Fruit fly (Drosophila melanogaster) whole organism, embryonic: ENCODE results near the gene Tomosyn.

Experiments used
- Adf1 ChIP-seq: fragments of 200-800 bp; sonication (Bioruptor generic); IDR thresholded peaks from 2 replicates; pipeline ENCODE4 v1.3.6; 2022; ENCODE audit warnings: missing biosample characterization, missing genetic modification characterization
- Atf-2 ChIP-seq: fragments of 200-800 bp; sonication (Bioruptor generic); optimal IDR thresholded peaks from 2 replicates; lab custom pipeline; 2016; ENCODE audit warnings: missing biosample characterization, missing genetic modification characterization
- BtbVII ChIP-seq: fragments of 200-800 bp; sonication (Bioruptor generic); optimal IDR thresholded peaks from 3 replicates; lab custom pipeline; 2017; ENCODE audit warnings: missing biosample characterization, mild to moderate bottlenecking, missing genetic modification characterization
- CG10321 ChIP-seq: fragments of 200-800 bp; sonication (Bioruptor generic); IDR thresholded peaks from 2 replicates; pipeline ENCODE4 v1.3.6; 2022; ENCODE audit warnings: missing biosample characterization, missing genetic modification characterization
- CG12769 ChIP-seq: fragments of 200-800 bp; sonication (Bioruptor generic); optimal IDR thresholded peaks from 2 replicates; lab custom pipeline; 2019; ENCODE audit warnings: missing biosample characterization, mild to moderate bottlenecking, missing genetic modification characterization, moderate library complexity
- CG14441 ChIP-seq: fragments of 200-800 bp; sonication (Bioruptor generic); IDR thresholded peaks from 2 replicates; pipeline ENCODE4 v1.3.6; 2022; ENCODE audit warnings: missing biosample characterization, missing genetic modification characterization
- CG14965 ChIP-seq: fragments of 200-800 bp; sonication (Bioruptor generic); optimal IDR thresholded peaks from 2 replicates; lab custom pipeline; 2016; ENCODE audit warnings: missing biosample characterization, missing genetic modification characterization, borderline replicate concordance
- CG15479 ChIP-seq: fragments of 200-800 bp; sonication (Bioruptor generic); optimal IDR thresholded peaks from 3 replicates; lab custom pipeline; 2019; ENCODE audit warnings: missing biosample characterization, mild to moderate bottlenecking, missing genetic modification characterization, moderate library complexity
- CG15601 ChIP-seq: fragments of 200-800 bp; sonication (Bioruptor generic); optimal IDR thresholded peaks from 3 replicates; lab custom pipeline; 2019; ENCODE audit warnings: missing biosample characterization, mild to moderate bottlenecking, missing genetic modification characterization, moderate library complexity
- CG16813 ChIP-seq: fragments of 200-800 bp; sonication (Bioruptor generic); IDR thresholded peaks from 3 replicates; pipeline ENCODE4 v1.3.6; 2022; ENCODE audit warnings: missing biosample characterization, missing genetic modification characterization; ENCODE audit not compliant: partially characterized antibody
- CG2129 ChIP-seq: fragments of 200-800 bp; sonication (Bioruptor generic); IDR thresholded peaks from 2 replicates; pipeline ENCODE4 v1.3.6; 2022; ENCODE audit warnings: missing biosample characterization, missing genetic modification characterization; ENCODE audit not compliant: partially characterized antibody
- CG33557 ChIP-seq: fragments of 200-800 bp; sonication (Bioruptor generic); optimal IDR thresholded peaks from 2 replicates; lab custom pipeline; 2019; ENCODE audit warnings: missing biosample characterization, mild to moderate bottlenecking, missing genetic modification characterization, moderate library complexity
- CG4404 ChIP-seq: fragments of 200-800 bp; sonication (Bioruptor generic); IDR thresholded peaks from 2 replicates; pipeline ENCODE4 v1.3.6; 2022; ENCODE audit warnings: missing biosample characterization, missing genetic modification characterization
- CG7357 ChIP-seq: fragments of 200-800 bp; sonication (Bioruptor generic); IDR thresholded peaks from 3 replicates; pipeline ENCODE4 v1.3.6; 2022; ENCODE audit warnings: missing biosample characterization, missing genetic modification characterization
- CG8388 ChIP-seq: fragments of 200-800 bp; sonication (Bioruptor generic); optimal IDR thresholded peaks from 2 replicates; lab custom pipeline; 2019; ENCODE audit warnings: missing biosample characterization, mild to moderate bottlenecking, missing genetic modification characterization, moderate library complexity
- CG8924 ChIP-seq: fragments of 200-800 bp; optimal IDR thresholded peaks from 3 replicates; lab custom pipeline; 2019; ENCODE audit warnings: missing biosample characterization, mild to moderate bottlenecking, missing genetic modification characterization, moderate library complexity
- CHES-1-like ChIP-seq: fragments of 200-800 bp; sonication (Bioruptor generic); optimal IDR thresholded peaks from 2 replicates; lab custom pipeline; 2016; ENCODE audit warnings: missing biosample characterization, missing genetic modification characterization
- Deaf1 ChIP-seq: fragments of 200-800 bp; optimal IDR thresholded peaks from 3 replicates; lab custom pipeline; 2019; ENCODE audit warnings: missing biosample characterization, mild to moderate bottlenecking, missing genetic modification characterization, moderate library complexity
- Drgx ChIP-seq: fragments of 200-800 bp; sonication (Bioruptor generic); IDR thresholded peaks from 2 replicates; pipeline ENCODE4 v1.3.6; 2022; ENCODE audit warnings: missing biosample characterization, missing genetic modification characterization
- Eip74EF ChIP-seq, 2 experiments: fragments of 200-800 bp in 1 of 2; fragments of >200 bp in 1 of 2; sonication (Bioruptor generic) in 1 of 2; optimal IDR thresholded peaks; 2 replicates each; lab custom pipeline; 2017 to 2019; ENCODE audit warnings: missing biosample characterization in 2 of 2, missing genetic modification characterization in 2 of 2, mild to moderate bottlenecking in 1 of 2, moderate library complexity in 1 of 2
- Gug ChIP-seq: fragments of 200-800 bp; sonication (Bioruptor generic); IDR thresholded peaks from 4 replicates; pipeline ENCODE4 v1.3.6; 2022; ENCODE audit warnings: missing biosample characterization, missing genetic modification characterization
- HLH4C ChIP-seq: fragments of 200-800 bp; sonication (Bioruptor generic); IDR thresholded peaks from 3 replicates; pipeline ENCODE4 v1.3.6; 2022; ENCODE audit warnings: missing biosample characterization, missing genetic modification characterization; ENCODE audit not compliant: partially characterized antibody
- Lpt ChIP-seq: fragments of >200 bp; optimal IDR thresholded peaks from 2 replicates; lab custom pipeline; 2018; ENCODE audit warnings: missing biosample characterization, missing genetic modification characterization
- Mad ChIP-seq: fragments of 200-800 bp; sonication (Bioruptor generic); optimal IDR thresholded peaks from 2 replicates; lab custom pipeline; 2016; ENCODE audit warnings: missing biosample characterization, missing genetic modification characterization
- Med ChIP-seq: fragments of 200-800 bp; sonication (Bioruptor generic); peaks from one replicate; lab custom pipeline; 2016; ENCODE audit warnings: missing biosample characterization, missing genetic modification characterization, mild to moderate bottlenecking, inconsistent platforms, moderate library complexity
- NfI ChIP-seq: fragments of 200-800 bp; sonication (Bioruptor generic); optimal IDR thresholded peaks from 3 replicates; lab custom pipeline; 2018; ENCODE audit warnings: missing biosample characterization, mild to moderate bottlenecking, missing genetic modification characterization, moderate library complexity
- Opbp ChIP-seq: fragments of 200-800 bp; sonication (Bioruptor generic); IDR thresholded peaks from 3 replicates; pipeline ENCODE4 v1.3.6; 2022; ENCODE audit warnings: missing biosample characterization, missing genetic modification characterization; ENCODE audit not compliant: partially characterized antibody
- Rfx ChIP-seq: fragments of 200-800 bp; sonication (Bioruptor generic); IDR thresholded peaks from 2 replicates; pipeline ENCODE4 v1.3.6; 2022; ENCODE audit warnings: missing biosample characterization, missing genetic modification characterization
- Sin3A ChIP-seq: fragments of >200 bp; optimal IDR thresholded peaks from 2 replicates; lab custom pipeline; 2018
- Taf1 ChIP-seq: fragments of 200-800 bp; sonication (Bioruptor generic); IDR thresholded peaks from 2 replicates; pipeline ENCODE4 v1.3.6; 2022; ENCODE audit warnings: missing biosample characterization, missing genetic modification characterization
- Usf ChIP-seq: fragments of 200-800 bp; sonication (Bioruptor generic); optimal IDR thresholded peaks from 2 replicates; lab custom pipeline; 2017; ENCODE audit warnings: missing genotype, missing biosample characterization, missing genetic modification characterization
- abd-A ChIP-seq: fragments of 200-800 bp; sonication (Bioruptor generic); optimal IDR thresholded peaks from 3 replicates; lab custom pipeline; 2019; ENCODE audit warnings: missing biosample characterization, mild to moderate bottlenecking, missing genetic modification characterization, moderate library complexity
- emc ChIP-seq: fragments of 200-800 bp; sonication (Bioruptor generic); optimal IDR thresholded peaks from 2 replicates; lab custom pipeline; 2016; ENCODE audit warnings: missing biosample characterization, missing genetic modification characterization
- grn ChIP-seq: fragments of 200-800 bp; sonication (Bioruptor generic); optimal IDR thresholded peaks from 3 replicates; lab custom pipeline; 2017; ENCODE audit warnings: missing biosample characterization, missing genetic modification characterization
- gro ChIP-seq: fragments of 200-800 bp; sonication (Bioruptor generic); optimal IDR thresholded peaks from 2 replicates; lab custom pipeline; 2016; ENCODE audit warnings: missing biosample characterization, missing genetic modification characterization
- gsb-n ChIP-seq: fragments of 200-800 bp; sonication (Bioruptor generic); optimal IDR thresholded peaks from 3 replicates; lab custom pipeline; 2018; ENCODE audit warnings: missing biosample characterization, mild to moderate bottlenecking, missing genetic modification characterization
- gt ChIP-seq: fragments of 200-800 bp; sonication (Bioruptor generic); IDR thresholded peaks from 2 replicates; pipeline ENCODE4 v1.3.6; 2022; ENCODE audit warnings: missing biosample characterization, missing genetic modification characterization
- her ChIP-seq: fragments of 200-800 bp; sonication (Bioruptor generic); optimal IDR thresholded peaks from 2 replicates; lab custom pipeline; 2016; ENCODE audit warnings: missing biosample characterization, missing genetic modification characterization
- hth ChIP-seq: fragments of >200 bp; optimal IDR thresholded peaks from 2 replicates; lab custom pipeline; 2017; ENCODE audit warnings: inconsistent platforms
- kah ChIP-seq: fragments of 200-800 bp; sonication (Bioruptor generic); optimal IDR thresholded peaks from 2 replicates; lab custom pipeline; 2018; ENCODE audit warnings: missing biosample characterization, mild to moderate bottlenecking, missing genetic modification characterization
- lov ChIP-seq, 2 experiments: fragments of 200-800 bp in 1 of 2; fragments of >200 bp in 1 of 2; sonication (Bioruptor generic) in 1 of 2; IDR thresholded peaks in 1 of 2; optimal IDR thresholded peaks in 1 of 2; 2 replicates in 1 of 2; 3 replicates in 1 of 2; pipeline versions ENCODE4 v1.3.6 to Lab custom; 2017 to 2022; ENCODE audit warnings: missing biosample characterization in 1 of 2, missing genetic modification characterization in 1 of 2
- mld ChIP-seq: fragments of 200-800 bp; sonication (Bioruptor generic); IDR thresholded peaks from 3 replicates; pipeline ENCODE4 v1.3.6; 2022; ENCODE audit warnings: missing biosample characterization, missing genetic modification characterization; ENCODE audit not compliant: partially characterized antibody
- oc ChIP-seq: fragments of 200-800 bp; sonication (Bioruptor generic); optimal IDR thresholded peaks from 2 replicates; lab custom pipeline; 2018; ENCODE audit warnings: missing biosample characterization, mild to moderate bottlenecking, missing genetic modification characterization, moderate library complexity
- onecut ChIP-seq: fragments of 200-800 bp; sonication (Bioruptor generic); IDR thresholded peaks from 2 replicates; pipeline ENCODE4 v1.3.6; 2022; ENCODE audit warnings: missing biosample characterization, missing genetic modification characterization
- pan ChIP-seq, 4 experiments: fragments of >200 bp in 3 of 4; fragments of 200-800 bp in 1 of 4; sonication (Bioruptor generic) in 1 of 4; optimal IDR thresholded peaks in 3 of 4; IDR thresholded peaks in 1 of 4; 2 replicates each; pipeline versions ENCODE4 v1.3.6 to Lab custom; 2017 to 2022; ENCODE audit warnings: missing biosample characterization in 2 of 4, missing genetic modification characterization in 2 of 4, mixed read lengths in 1 of 4
- pb ChIP-seq: fragments of 200-800 bp; sonication (Bioruptor generic); optimal IDR thresholded peaks from 3 replicates; lab custom pipeline; 2016; ENCODE audit warnings: missing biosample characterization, missing genetic modification characterization
- sima ChIP-seq: fragments of 200-800 bp; sonication (Bioruptor generic); optimal IDR thresholded peaks from 2 replicates; lab custom pipeline; 2016; ENCODE audit warnings: missing biosample characterization, missing genetic modification characterization
- zen2 ChIP-seq: fragments of 200-800 bp; sonication (Bioruptor generic); IDR thresholded peaks from 3 replicates; pipeline ENCODE4 v1.3.6; 2022; ENCODE audit warnings: missing biosample characterization, missing genetic modification characterization; ENCODE audit not compliant: partially characterized antibody
- zf30C ChIP-seq: fragments of 200-800 bp; sonication (Bioruptor generic); optimal IDR thresholded peaks from 3 replicates; lab custom pipeline; 2018; ENCODE audit warnings: missing biosample characterization, mild to moderate bottlenecking, missing genetic modification characterization

Gene Tomosyn

dm6 chrX:12654288-12654729, 22.9 kb downstream of the Tomosyn start (continued):
- TF ChIP-seq CG15601 (tag; lab: Kevin White, UChicago) (peak; percentile 3), mld (0 out of 3 replicates have a peak, but pooled peaks have one; percentile 47), Eip74EF (GFP tag; optimal IDR thresholded peaks at IDR 0.05; lab: Kevin White, UChicago) (peak in 1 of 2 experiments; percentile 9), Mad (no peak), CG8924 (tag; lab: Kevin White, UChicago) (peak; percentile 59), grn (GFP tag; lab: Kevin White, UChicago) (no peak), CG14965 (GFP tag; lab: Kevin White, UChicago) (no peak), onecut (GFP tag; lab: Robert Waterston, UW) (peak; percentile 64), zen2 (0 out of 3 replicates have a peak, but pooled peaks have one; percentile 18), CG2129 (GFP tag; lab: Robert Waterston, UW) (no peak), Opbp (GFP tag; lab: Robert Waterston, UW) (peak; percentile 73; the same call in 2 of the 3 replicates), Deaf1 (no peak), CG4404 (GFP tag; lab: Robert Waterston, UW) (no peak), CHES-1-like (GFP tag; lab: Kevin White, UChicago) (peak; percentile 47), pan (optimal IDR thresholded peaks at IDR 0.05; lab: Kevin White, UChicago) (no peak), pan (GFP tag; optimal IDR thresholded peaks at IDR 0.05 in 1 of 2, IDR thresholded peaks at IDR 0.05 in 1 of 2) (no peak), pb (no peak), CG12769 (tag; lab: Kevin White, UChicago) (peak; percentile 32), CG7357 (GFP tag; lab: Robert Waterston, UW) (no peak), Drgx (0 out of 2 replicates have a peak, but pooled peaks have one; percentile 14), gro (GFP tag; lab: Kevin White, UChicago) (no peak), zf30C (GFP tag; lab: Kevin White, UChicago) (no peak), gt (GFP tag; lab: Robert Waterston, UW) (no peak), Usf (GFP tag; lab: Kevin White, UChicago) (no peak), Adf1 (GFP tag; lab: Robert Waterston, UW) (peak; percentile 37), sima (no peak), Atf-2 (GFP tag; lab: Kevin White, UChicago) (no peak), hth (lab: Kevin White, UChicago) (no peak), Rfx (GFP tag; lab: Robert Waterston, UW) (no peak), lov (optimal IDR thresholded peaks at IDR 0.05; lab: Kevin White, UChicago) (no peak), lov (GFP tag; IDR thresholded peaks at IDR 0.05; lab: Robert Waterston, UW) (0 out of 3 replicates have a peak, but pooled peaks have one; percentile 34), NfI (GFP tag; lab: Kevin White, UChicago) (no peak), BtbVII (GFP tag; lab: Kevin White, UChicago) (peak; percentile 47), CG15479 (GFP tag; lab: Kevin White, UChicago) (peak; percentile 63), oc (tag; lab: Kevin White, UChicago) (peak; percentile 6), HLH4C (GFP tag; lab: Robert Waterston, UW) (peak; percentile 63), Lpt (GFP tag; lab: Kevin White, UChicago) (no peak), Sin3A (no peak), CG14441 (GFP tag; lab: Robert Waterston, UW) (no peak), Gug (GFP tag; lab: Robert Waterston, UW) (no peak), abd-A (peak; percentile 57), CG8388 (GFP tag; lab: Kevin White, UChicago) (no peak), her (peak; percentile 14), gsb-n (tag; lab: Kevin White, UChicago) (no peak), kah (GFP tag; lab: Kevin White, UChicago) (no peak), emc (no peak), CG33557 (peak; percentile 47), CG10321 (GFP tag; lab: Robert Waterston, UW) (no peak), Med (GFP tag; lab: Kevin White, UChicago) (peak; percentile 83), Taf1 (GFP tag; lab: Robert Waterston, UW) (no peak), CG16813 (GFP tag; lab: Robert Waterston, UW) (peak; percentile 57; the same call in 2 of the 3 replicates)
